Fruit fly (Drosophila melanogaster) ovary, adult (tissue): ENCODE data around the gene CG15382.

Experiments
- CG17801 ChIP-seq: fragments of 200-800 bp; optimal IDR thresholded peaks from 2 replicates; lab custom pipeline; 2019; ENCODE audit warnings: missing biosample characterization, mild to moderate bottlenecking, missing genetic modification characterization, moderate library complexity; ENCODE audit not compliant: partially characterized antibody

Gene CG15382

DNA sequence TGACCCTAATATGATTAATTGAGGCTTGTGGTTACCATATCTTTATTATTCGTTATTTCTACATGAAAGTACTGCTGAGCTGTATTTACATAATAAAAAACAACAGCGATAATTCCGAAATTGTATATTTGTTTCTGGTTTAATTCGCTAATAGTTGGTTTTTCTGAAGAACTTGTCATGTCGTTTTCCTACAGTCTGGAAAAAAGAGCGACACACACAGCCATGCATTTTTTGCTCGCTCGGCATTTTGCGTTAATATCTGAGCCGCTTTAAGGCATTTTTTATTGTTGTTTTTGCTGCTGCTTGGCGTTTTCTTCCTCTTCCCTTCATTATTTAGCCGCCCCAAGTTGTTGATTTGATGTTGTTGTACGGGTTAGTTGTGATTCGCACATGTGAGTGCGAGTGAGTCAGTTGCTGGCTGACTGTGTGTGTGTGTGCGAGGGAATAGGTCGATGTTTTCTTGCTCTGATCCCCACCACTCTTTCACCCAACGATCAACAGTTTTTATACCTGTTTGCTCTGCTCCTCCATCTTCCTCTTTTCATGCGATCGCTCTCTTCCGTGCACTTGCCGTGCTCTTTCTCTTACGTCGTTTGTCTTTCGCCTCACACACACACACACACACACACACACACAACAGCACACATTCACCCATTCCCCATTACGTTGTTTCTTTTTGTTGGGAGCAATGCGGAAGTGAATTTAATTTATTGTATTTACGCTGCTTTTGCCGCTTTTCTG is 19.7 kb downstream of the CG15382 start:
- TF ChIP-seq CG17801 (GFP tag; lab: Kevin White, UChicago): peak; percentile 36

DNA sequence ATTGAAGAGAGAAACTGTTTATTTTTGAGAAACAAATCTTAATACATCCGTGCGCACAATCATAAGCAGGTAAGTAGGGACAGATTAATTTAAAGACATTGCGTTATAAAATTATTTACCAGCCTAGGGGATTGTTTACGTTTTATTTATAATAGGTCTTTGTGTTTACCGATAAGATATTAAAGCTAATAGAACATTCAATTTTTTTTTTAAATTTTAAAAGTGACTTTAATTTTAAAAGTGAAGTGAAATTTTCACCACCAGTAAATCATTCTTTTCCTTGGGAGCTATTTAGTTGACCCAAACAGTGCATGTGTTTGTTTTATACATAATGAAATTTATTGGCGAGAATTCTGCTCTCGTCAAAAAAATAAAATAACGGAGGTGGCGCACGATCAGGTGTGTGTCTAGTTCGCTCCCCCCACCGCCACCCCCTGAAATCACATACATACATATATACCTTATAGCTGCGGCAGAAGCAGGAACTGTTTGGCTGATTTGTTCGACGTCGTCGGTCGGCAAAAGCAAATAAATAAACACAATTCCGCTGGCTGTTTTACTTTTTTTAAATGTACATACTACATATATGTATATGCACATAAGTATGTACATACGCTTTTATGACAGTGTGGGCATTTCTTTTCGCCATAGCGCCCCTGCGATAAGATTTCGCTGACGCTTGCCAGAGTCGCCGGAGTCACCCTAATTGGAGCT is 20.5 kb downstream of the CG15382 start:
- peak; percentile 45 for TF ChIP-seq CG17801 (GFP tag; lab: Kevin White, UChicago)

DNA sequence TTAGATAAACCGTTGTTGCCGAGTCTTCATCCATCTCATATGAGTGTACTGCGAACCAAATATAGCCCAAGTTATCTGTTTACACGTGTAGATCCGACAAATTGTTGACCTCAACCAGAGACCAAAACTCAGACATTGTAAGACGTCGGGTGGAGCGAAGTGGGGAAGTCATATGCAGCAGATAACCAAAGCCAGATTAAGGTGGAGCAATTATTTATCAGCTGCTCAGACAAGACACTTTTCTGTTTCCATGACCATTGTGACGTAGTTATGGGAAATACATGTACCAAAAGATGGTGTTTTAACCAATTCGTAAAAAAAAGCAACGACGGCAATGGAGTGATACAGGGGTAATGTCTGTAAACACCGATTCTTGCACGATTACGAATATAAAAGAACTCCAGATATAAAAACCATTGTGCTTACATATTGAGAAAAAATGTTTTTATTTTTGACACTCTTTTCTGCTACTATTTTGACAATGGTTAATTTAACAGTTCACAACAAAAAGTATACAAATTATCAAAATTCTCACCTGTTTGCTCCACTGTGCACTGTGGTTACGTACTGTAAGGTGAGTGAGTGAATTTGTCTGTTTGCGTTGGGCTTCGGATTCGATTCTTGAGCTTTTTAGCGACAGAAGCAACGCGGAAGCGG is 21.9 kb downstream of the CG15382 start:
- TF ChIP-seq CG17801 (GFP tag; lab: Kevin White, UChicago): no peak

DNA sequence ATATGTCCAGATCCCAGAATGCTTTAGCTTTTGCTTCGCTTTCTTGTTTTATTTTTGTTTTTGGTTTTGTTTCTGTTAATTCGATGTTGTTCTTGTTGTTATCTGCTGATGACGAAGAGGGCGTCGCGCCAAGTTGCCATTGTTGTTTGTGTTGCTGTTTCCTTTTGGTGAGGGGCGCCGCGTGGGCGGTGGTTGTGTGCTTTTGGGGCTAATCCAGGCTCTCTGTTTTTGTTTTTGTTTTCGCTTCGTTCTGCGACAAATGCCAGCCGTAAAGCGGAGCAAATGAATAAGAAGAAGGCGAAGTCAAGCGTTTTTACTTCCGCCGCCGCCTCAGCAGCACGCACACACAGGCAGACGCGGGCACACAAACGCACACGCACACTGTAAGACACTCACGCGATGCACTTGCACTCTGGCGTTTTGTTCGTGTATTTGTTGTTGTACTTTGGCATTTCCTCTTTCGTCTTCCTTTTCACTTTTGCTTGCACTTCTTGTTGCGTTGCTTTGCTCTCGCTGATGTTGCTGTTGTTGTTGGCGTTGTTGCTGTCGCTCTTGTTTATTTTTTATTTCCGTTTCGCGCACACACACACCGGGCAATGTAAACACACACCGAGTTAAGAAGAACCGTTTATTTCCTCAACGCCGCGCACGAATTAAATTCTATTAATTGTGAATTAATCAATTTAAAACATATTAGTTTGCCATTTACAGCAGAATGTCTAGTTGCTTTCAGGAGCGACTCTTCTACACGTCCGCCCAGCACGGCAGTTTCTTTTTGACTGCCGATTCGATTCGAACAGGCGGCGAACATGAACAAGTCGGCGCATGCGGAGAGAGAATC is 22.6 kb downstream of the CG15382 start, which contains the start of gene aop:
aop (minus strand) TSS at position 786 of the 841 bp plus-strand sequence.
- peak; percentile 55 for TF ChIP-seq CG17801 (GFP tag; lab: Kevin White, UChicago)

DNA sequence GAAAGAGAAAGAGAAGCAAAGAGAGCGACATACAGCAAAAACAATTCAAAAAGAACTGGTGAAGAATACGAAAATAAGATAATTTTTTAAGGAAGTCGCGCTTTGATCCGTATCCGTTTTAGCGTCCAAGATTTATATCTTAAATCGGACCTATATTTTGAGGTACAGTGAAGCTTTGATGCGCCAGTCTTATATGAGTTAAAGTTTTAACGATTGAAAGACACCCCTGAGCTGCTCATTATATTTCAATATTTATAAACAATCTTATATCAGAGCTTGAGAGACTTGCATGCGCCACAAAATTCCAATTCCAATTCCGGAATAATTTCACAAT is 23.2 kb downstream of the CG15382 start:
- TF ChIP-seq CG17801 (GFP tag; lab: Kevin White, UChicago): no peak

DNA sequence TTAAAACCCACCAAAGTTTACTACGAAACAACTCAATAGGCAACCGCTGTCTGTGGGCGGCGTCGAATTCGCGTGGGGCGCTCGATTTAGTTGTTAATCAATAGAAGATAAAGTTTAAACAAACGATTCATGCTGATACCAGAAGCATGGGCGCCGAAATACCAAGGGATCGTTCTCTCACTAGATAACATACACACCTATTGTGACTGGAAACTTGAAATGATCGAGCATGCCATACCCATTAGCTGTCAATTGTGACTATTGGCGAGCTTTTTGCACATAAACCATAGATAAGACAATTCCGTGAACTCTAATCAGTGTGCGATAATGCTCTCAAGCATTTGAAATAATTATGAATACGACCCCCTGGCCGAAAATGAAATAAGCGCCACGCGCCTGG is 23.8 kb downstream of the CG15382 start:
- TF ChIP-seq CG17801 (GFP tag; lab: Kevin White, UChicago): no peak

DNA sequence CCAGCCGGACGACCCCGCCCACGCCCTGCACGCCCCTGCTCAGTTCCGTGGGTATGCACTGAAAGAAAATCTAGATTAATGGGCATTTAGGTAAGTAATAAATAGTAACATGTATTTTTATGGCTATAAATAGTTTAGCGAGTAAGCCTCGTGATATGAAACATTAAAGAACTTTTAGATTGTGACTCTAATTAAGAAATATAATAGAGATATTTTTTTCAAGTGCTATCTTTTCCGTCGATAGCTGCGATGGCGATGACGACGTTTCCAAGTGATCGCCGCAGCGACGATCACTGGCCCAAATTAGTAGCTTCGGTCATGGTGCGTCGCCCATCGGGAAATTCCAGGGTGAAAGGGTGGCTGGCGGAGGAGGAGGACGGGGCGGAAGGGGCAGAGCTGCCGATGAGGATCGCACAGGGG is 24.6 kb downstream of the CG15382 start:
- TF ChIP-seq CG17801 (GFP tag; lab: Kevin White, UChicago): no peak

DNA sequence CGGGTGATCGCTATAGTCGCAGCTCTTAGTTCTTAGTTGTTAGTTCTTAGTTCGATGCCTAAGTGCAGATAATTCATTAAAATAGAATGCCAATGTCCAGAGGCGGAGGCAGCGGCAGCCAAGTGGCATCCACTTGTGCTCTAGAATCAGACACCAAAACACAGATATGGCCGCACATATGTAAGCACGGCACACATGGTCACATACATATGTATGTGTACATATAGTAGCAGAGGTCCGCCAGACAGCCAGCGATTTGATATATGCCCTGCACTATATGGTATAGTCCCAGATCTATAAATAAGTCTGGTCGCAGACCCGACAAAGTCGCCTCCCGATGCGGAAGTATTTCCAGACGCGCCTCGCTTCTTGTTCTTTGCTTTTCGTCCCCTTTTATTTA is 25.1 kb downstream of the CG15382 start:
- TF ChIP-seq CG17801 (GFP tag; lab: Kevin White, UChicago): no peak

DNA sequence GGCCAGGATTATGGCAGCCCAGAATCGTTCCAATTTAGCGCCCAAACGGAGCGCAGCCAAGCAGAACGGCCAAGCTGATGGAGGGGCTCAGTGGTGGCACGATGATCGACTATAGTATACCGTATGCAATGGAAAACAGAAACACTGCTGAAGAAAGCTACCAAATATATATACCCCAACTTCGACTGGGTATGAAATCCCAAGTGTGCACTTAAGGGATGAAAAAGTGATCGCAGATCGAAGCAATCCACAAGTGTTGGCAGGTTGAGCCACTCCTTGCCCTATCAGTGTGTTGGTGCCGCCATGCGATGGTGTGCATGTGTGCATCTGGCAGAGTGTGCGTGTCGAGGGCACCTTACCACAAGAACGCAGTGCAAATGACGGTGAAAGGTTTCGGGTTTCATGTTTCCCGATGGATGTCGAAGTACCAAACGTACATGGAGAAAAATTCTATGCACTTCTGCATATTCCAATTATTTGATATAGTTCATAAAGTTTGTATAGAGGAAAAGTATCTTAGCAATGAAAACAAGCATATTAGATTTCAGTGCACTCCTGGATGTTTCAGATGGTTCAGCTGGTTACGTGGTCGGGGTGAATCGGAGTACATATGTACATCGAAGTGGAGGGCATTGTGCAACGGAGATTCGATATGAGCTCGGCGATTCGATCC is 26.6 kb downstream of the CG15382 start:
- no peak for TF ChIP-seq CG17801 (GFP tag; lab: Kevin White, UChicago)

DNA sequence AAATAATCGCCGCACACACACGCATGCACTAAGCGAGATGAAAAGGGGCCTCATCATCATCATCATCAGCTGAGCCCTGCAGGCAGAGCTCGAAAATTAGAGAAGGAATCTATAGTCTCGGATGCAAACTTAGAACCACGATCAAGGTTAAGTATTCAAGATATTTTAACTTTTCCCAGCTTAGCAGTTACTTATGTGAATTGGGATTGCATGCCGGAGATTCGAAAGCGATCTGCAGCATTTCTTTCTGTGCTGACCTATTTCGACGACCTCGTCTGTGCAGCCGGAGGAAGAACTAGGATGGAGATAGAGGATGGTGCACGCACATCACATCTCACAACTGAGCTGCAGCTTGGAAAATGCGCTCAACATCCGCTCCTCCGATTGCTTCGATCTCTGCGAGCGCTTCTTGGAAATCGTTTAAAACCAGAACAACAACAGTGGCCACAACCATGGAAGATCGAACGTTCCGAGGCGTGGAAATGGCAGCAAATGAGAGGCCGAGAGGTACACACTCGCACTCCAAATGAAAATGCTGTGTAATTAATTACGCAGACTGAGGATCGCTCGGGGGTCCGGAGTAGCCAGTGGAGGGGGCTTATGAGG is 27.3 kb downstream of the CG15382 start:
- no peak for TF ChIP-seq CG17801 (GFP tag; lab: Kevin White, UChicago)

DNA sequence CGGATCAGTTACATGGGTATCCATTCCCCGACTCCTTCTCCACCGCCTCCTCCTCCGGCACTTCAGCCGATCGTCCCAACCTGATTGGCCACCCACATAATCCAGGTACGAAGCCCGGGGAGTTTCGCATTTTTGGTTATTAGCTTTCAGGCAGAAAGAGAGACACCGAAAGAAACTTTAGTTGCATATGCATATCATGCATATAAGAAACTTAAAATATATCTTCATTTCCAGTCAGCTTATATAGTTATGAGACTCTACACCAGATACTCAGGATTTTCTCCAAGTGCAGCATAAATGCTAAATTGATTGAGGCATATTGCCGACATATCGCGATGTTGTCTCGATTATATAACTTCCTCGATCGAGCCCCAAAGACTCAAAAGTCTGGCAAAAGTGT is 28.6 kb downstream of the CG15382 start:
- no peak for TF ChIP-seq CG17801 (GFP tag; lab: Kevin White, UChicago)

DNA sequence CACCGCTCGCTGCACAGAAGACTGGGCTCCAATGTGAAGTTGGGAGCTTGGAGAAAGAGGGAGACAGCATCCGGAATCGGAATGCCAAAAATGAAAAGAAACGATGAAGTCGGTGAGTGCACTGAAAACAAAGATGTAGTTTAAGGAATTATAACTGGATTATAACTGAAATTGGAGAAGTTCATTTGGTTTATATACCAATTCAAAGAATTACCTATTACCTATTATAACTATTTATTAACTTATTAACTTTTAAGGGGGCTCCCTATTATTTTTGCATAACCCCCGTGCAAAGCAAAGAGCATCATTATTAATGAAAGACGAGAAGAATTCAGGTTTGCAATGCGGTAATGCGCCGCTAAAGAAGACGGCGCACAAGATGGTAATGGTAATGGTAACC is 29.1 kb downstream of the CG15382 start:
- no peak for TF ChIP-seq CG17801 (GFP tag; lab: Kevin White, UChicago)

DNA sequence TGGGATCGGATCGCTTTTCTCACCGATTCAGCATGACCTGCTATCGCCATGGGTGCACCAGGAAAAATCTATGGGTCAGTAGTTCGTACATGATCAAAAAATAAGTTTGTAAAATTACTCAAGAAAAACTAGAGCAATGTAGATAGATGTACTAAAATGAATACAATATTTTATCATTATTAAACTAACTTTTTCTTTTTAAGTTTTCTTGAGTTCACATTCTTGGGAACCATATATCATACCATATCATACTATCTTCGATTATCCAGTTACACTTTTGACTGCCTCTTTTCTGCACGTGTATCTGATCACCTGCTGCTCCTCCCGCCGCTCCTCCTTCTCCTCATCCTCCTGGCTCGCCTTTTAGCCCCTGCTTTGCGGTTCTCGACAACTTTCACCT is 29.8 kb downstream of the CG15382 start:
- no peak for TF ChIP-seq CG17801 (GFP tag; lab: Kevin White, UChicago)

DNA sequence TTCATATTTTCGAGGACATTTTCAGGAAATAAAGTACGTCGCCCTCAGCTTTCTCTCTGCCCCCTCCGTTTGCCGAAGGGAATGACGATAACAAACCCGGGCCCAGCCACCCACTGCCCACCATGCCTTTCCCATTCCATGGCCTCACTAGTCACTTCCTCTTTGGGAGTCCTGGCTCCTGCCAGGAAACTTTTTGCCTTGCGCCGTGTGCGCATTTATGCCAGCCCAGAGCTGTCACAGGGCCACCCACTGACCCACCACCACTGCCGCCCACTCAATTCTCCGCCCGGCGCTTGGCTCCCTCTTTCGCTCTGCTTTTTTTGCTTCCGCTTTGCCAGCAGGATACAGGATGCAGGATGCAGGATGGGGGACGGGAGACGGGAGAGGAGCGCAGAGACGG is 31.9 kb downstream of the CG15382 start:
- no peak for TF ChIP-seq CG17801 (GFP tag; lab: Kevin White, UChicago)
